Fruit fly (Drosophila melanogaster): Measurements from ENCODE around the gene Obp22a.

The Obp22a gene

dm6 chr2L:1987434-1988191 lies 4.3 kb downstream of the Obp22a start, which contains the start of gene Got2 (continued):
- peak; percentile 12 for TF ChIP-seq Deaf1 (tag; optimal IDR thresholded peaks at IDR 0.05)
- no peak for TF ChIP-seq stwl (tag; optimal IDR thresholded peaks at IDR 0.05)

- TF ChIP-seq z (GFP tag; IDR thresholded peaks at IDR 0.05) (no peak), Sox100B (GFP tag; optimal IDR thresholded peaks at IDR 0.05) (peak; percentile 11), Hey (tag; optimal IDR thresholded peaks at IDR 0.05) (no peak), zfh2 (GFP tag; optimal IDR thresholded peaks at IDR 0.05) (peak; percentile 77), zen2 (GFP tag; IDR thresholded peaks at IDR 0.05; ENCODE audit: partially characterized antibody) (no peak), D19A (tag; optimal IDR thresholded peaks at IDR 0.05) (peak; percentile 42), CG6272 (GFP tag; IDR thresholded peaks at IDR 0.05) (no peak), pb (GFP tag; optimal IDR thresholded peaks at IDR 0.05) (peak; percentile 36), ttk (GFP tag; IDR thresholded peaks at IDR 0.05) (0 out of 2 replicates have a peak, but pooled peaks have one; percentile 24), Doc2 (GFP tag; IDR thresholded peaks at IDR 0.05) (no peak), CG11560 (tag; IDR thresholded peaks at IDR 0.05) (0 out of 3 replicates have a peak, but pooled peaks have one; percentile 45), Hr51 (GFP tag; optimal IDR thresholded peaks at IDR 0.05) (peak in 1 of 2 experiments; percentile 67), CG2678 (tag; optimal IDR thresholded peaks at IDR 0.05) (peak; percentile 66), CG30431 (GFP tag; optimal IDR thresholded peaks at IDR 0.05) (peak; percentile 13), tio (GFP tag; optimal IDR thresholded peaks at IDR 0.05) (no peak), slbo (GFP tag; IDR thresholded peaks at IDR 0.05) (peak; percentile 82), crp (GFP tag; optimal IDR thresholded peaks at IDR 0.05) (no peak), Fer3 (tag; optimal IDR thresholded peaks at IDR 0.05) (peak; percentile 38), salm (tag; optimal IDR thresholded peaks at IDR 0.05) (no peak), CG12769 (tag; optimal IDR thresholded peaks at IDR 0.05) (peak; percentile 47), yki (optimal IDR thresholded peaks at IDR 0.05) (no peak), sna (GFP tag; IDR thresholded peaks at IDR 0.05; ENCODE audit: partially characterized antibody) (no peak), CG9727 (GFP tag; optimal IDR thresholded peaks at IDR 0.05) (peak; percentile 47), Dek (tag; optimal IDR thresholded peaks at IDR 0.05) (peak; percentile 42), chm (GFP tag; IDR thresholded peaks at IDR 0.05) (no peak; the same call in 1 of the 2 replicates), prd (optimal IDR thresholded peaks at IDR 0.05) (no peak), prd (GFP tag; IDR thresholded peaks at IDR 0.05) (peak; percentile 49; the same call in 1 of the 3 replicates), CG4424 (GFP tag; optimal IDR thresholded peaks at IDR 0.05) (peak; percentile 1), CG18476 (GFP tag; optimal IDR thresholded peaks at IDR 0.05) (peak; percentile 7), vvl (GFP tag; IDR thresholded peaks at IDR 0.05) (no peak; the same call in 1 of the 2 replicates), sens (GFP tag) (peak; percentile 54), run (tag; optimal IDR thresholded peaks at IDR 0.05) (no peak), CG13424 (tag; optimal IDR thresholded peaks at IDR 0.05) (peak; percentile 55), CG17829 (tag; optimal IDR thresholded peaks at IDR 0.05) (no peak), CG1024 (GFP tag; IDR thresholded peaks at IDR 0.05) (no peak), Dip3 (GFP tag; optimal IDR thresholded peaks at IDR 0.05) (peak; percentile 32), cwo (GFP tag; optimal IDR thresholded peaks at IDR 0.05) (peak; percentile 95), lmd (GFP tag; IDR thresholded peaks at IDR 0.05) (peak; percentile 61; the same call in 1 of the 2 replicates), CG8359 (GFP tag; optimal IDR thresholded peaks at IDR 0.05; ENCODE audit: borderline replicate concordance) (no peak), fd96Cb (tag; optimal IDR thresholded peaks at IDR 0.05) (peak; percentile 13), zfh1 (GFP tag; IDR thresholded peaks at IDR 0.05) (peak; percentile 47; the same call in 1 of the 3 replicates), CG12236 (GFP tag; optimal IDR thresholded peaks at IDR 0.05) (no peak), sob (GFP tag; IDR thresholded peaks at IDR 0.05) (peak; percentile 49)
Measured at dm6 chr2L:1986343-1987280, 5.3 kb downstream of the Obp22a start.

Data from whole organism, embryonic.